Worm (Caenorhabditis elegans): ENCODE data around the gene srh-67.

The srh-67 gene

DNA sequence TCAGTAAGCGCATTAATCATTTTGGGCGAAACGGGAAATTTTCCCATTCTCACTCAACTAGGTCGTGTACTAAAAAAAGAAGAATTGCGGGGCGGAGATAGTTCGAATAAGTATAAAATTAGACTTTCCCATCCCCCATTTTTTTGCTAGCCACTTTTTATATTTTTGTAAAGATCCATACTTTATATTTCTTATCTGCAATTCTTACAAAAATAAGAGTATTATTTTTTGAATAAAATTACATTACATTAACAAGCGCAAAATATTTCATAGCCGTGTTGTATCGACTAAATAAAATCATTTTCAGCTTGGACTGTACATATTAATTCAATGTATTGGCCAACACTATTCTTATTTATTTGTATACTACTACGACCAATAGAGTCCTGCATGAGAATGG lies 46.8 kb downstream of the srh-67 start, which contains the start of gene F49C5.11:
Gene F49C5.11 (plus strand): TSS at position 301 of the 400 bp plus-strand sequence.
- TF ChIP-seq nfyb-1 (GFP tag; IDR thresholded peaks at IDR 0.05) (no peak), mxl-1 (tag; optimal IDR thresholded peaks at IDR 0.05) (no peak), ztf-22 (GFP tag; optimal IDR thresholded peaks at IDR 0.05) (no peak), hlh-26 (GFP tag; conservative IDR thresholded peaks at IDR 0.05) (no peak), mcd-1 (GFP tag; IDR thresholded peaks at IDR 0.05) (no peak), dox-1 (GFP tag; IDR thresholded peaks at IDR 0.05) (no peak), ekl-4 (GFP tag; IDR thresholded peaks at IDR 0.05) (no peak), fkh-3 (tag; optimal IDR thresholded peaks at IDR 0.05) (no peak), snpc-1.1 (tag; optimal IDR thresholded peaks at IDR 0.05; ENCODE audit: insufficient read depth) (no peak), lir-1 (GFP tag; conservative IDR thresholded peaks at IDR 0.05) (no peak), unc-130 (GFP tag; optimal IDR thresholded peaks at IDR 0.05) (no peak), hmg-1.2 (GFP tag; IDR thresholded peaks at IDR 0.05) (no peak), atf-7 (tag; optimal IDR thresholded peaks at IDR 0.05) (no peak), ets-4 (GFP tag; optimal IDR thresholded peaks at IDR 0.05) (no peak)
